Worm (Caenorhabditis elegans): ENCODE measurements around the gene polq-1.

The polq-1 gene

ce11 chrIII:5802971-5803370, at the start of gene polq-1, which contains the start of gene him-10:
Gene polq-1, minus strand, starts transcription at chrIII:5803160.
Gene him-10, plus strand, starts transcription at chrIII:5803260.
- no peak for TF ChIP-seq dao-5 (tag; optimal IDR thresholded peaks at IDR 0.05)
- TF ChIP-seq W03F9.2 (tag; optimal IDR thresholded peaks at IDR 0.05) = peak; percentile 42

ce11 chrIII:5846412-5846811, 43.5 kb upstream of the polq-1 start:
- TF ChIP-seq him-1 (tag; optimal IDR thresholded peaks at IDR 0.05) = no peak
- no peak for TF ChIP-seq W03F9.2 (tag; optimal IDR thresholded peaks at IDR 0.05)
- no peak for TF ChIP-seq dao-5 (tag; optimal IDR thresholded peaks at IDR 0.05)

ce11 chrIII:5845483-5845882, 42.5 kb upstream of the polq-1 start:
- TF ChIP-seq W03F9.2 (tag; optimal IDR thresholded peaks at IDR 0.05) = no peak
- TF ChIP-seq him-1 (tag; optimal IDR thresholded peaks at IDR 0.05) = peak; percentile 83
- TF ChIP-seq dao-5 (tag; optimal IDR thresholded peaks at IDR 0.05) = no peak

- TF ChIP-seq W03F9.2 (tag; optimal IDR thresholded peaks at IDR 0.05) (no peak), dao-5 (tag; optimal IDR thresholded peaks at IDR 0.05) (no peak), him-1 (tag; optimal IDR thresholded peaks at IDR 0.05) (no peak)
Measured at ce11 chrIII:5843662-5844061, 40.7 kb upstream of the polq-1 start.

ce11 chrIII:5842920-5843319, 40.0 kb upstream of the polq-1 start:
- no peak for TF ChIP-seq him-1 (tag; optimal IDR thresholded peaks at IDR 0.05)
- TF ChIP-seq W03F9.2 (tag; optimal IDR thresholded peaks at IDR 0.05) = no peak
- no peak for TF ChIP-seq dao-5 (tag; optimal IDR thresholded peaks at IDR 0.05)

ce11 chrIII:5841676-5842075, 38.7 kb upstream of the polq-1 start:
- TF ChIP-seq dao-5 (tag; optimal IDR thresholded peaks at IDR 0.05) (no peak), him-1 (tag; optimal IDR thresholded peaks at IDR 0.05) (no peak), W03F9.2 (tag; optimal IDR thresholded peaks at IDR 0.05) (no peak)

- TF ChIP-seq W03F9.2 (tag; optimal IDR thresholded peaks at IDR 0.05) = no peak
- no peak for TF ChIP-seq him-1 (tag; optimal IDR thresholded peaks at IDR 0.05)
- no peak for TF ChIP-seq dao-5 (tag; optimal IDR thresholded peaks at IDR 0.05)
Measured at ce11 chrIII:5840815-5841573, 38.0 kb upstream of the polq-1 start.

ce11 chrIII:5840277-5840676, 37.3 kb upstream of the polq-1 start:
- TF ChIP-seq him-1 (tag; optimal IDR thresholded peaks at IDR 0.05) (no peak), dao-5 (tag; optimal IDR thresholded peaks at IDR 0.05) (no peak)

ce11 chrIII:5839598-5839997, 36.6 kb upstream of the polq-1 start:
- TF ChIP-seq him-1 (tag; optimal IDR thresholded peaks at IDR 0.05) (no peak), dao-5 (tag; optimal IDR thresholded peaks at IDR 0.05) (no peak), W03F9.2 (tag; optimal IDR thresholded peaks at IDR 0.05) (no peak)

- TF ChIP-seq him-1 (tag; optimal IDR thresholded peaks at IDR 0.05) = no peak
- no peak for TF ChIP-seq dao-5 (tag; optimal IDR thresholded peaks at IDR 0.05)
Measured at ce11 chrIII:5839147-5839546, 36.2 kb upstream of the polq-1 start.

ce11 chrIII:5838159-5839046, 35.4 kb upstream of the polq-1 start:
- TF ChIP-seq dao-5 (tag; optimal IDR thresholded peaks at IDR 0.05) (no peak), W03F9.2 (tag; optimal IDR thresholded peaks at IDR 0.05) (no peak), him-1 (tag; optimal IDR thresholded peaks at IDR 0.05) (no peak)

- TF ChIP-seq W03F9.2 (tag; optimal IDR thresholded peaks at IDR 0.05) (no peak), dao-5 (tag; optimal IDR thresholded peaks at IDR 0.05) (no peak), him-1 (tag; optimal IDR thresholded peaks at IDR 0.05) (no peak)
Measured at ce11 chrIII:5836816-5837215, 33.9 kb upstream of the polq-1 start, which contains the start of gene W04D12.1. Gene W04D12.1, plus strand, starts transcription at chrIII:5836926.

- no peak for TF ChIP-seq him-1 (tag; optimal IDR thresholded peaks at IDR 0.05)
- no peak for TF ChIP-seq W03F9.2 (tag; optimal IDR thresholded peaks at IDR 0.05)
Measured at ce11 chrIII:5836261-5836660, 33.3 kb upstream of the polq-1 start.

ce11 chrIII:5835163-5835871, 32.4 kb upstream of the polq-1 start:
- TF ChIP-seq W03F9.2 (tag; optimal IDR thresholded peaks at IDR 0.05) = no peak
- no peak for TF ChIP-seq him-1 (tag; optimal IDR thresholded peaks at IDR 0.05)
- TF ChIP-seq dao-5 (tag; optimal IDR thresholded peaks at IDR 0.05) = no peak
